Fruit fly (Drosophila melanogaster) whole organism, embryonic: ENCODE data around the gene Srrm234.

Experiments
- ATbp ChIP-seq: fragments of 200-800 bp; sonication (Bioruptor generic); optimal IDR thresholded peaks from 2 replicates; lab custom pipeline; 2017; ENCODE audit warnings: missing biosample characterization, mild to moderate bottlenecking, missing genetic modification characterization, missing genetic modification reagents
- Antp ChIP-seq: fragments of 200-800 bp; sonication (Bioruptor generic); optimal IDR thresholded peaks from 3 replicates; lab custom pipeline; 2016; ENCODE audit warnings: missing biosample characterization, missing genetic modification characterization
- Asciz ChIP-seq: fragments of 200-800 bp; sonication (Bioruptor generic); optimal IDR thresholded peaks from 2 replicates; lab custom pipeline; 2017; ENCODE audit warnings: missing biosample characterization, mild to moderate bottlenecking, missing genetic modification characterization, missing genetic modification reagents
- Bgb ChIP-seq: fragments of 200-800 bp; sonication (Bioruptor generic); IDR thresholded peaks from 2 replicates; pipeline ENCODE4 v1.3.6; 2022; ENCODE audit warnings: missing biosample characterization, missing genetic modification characterization; ENCODE audit not compliant: partially characterized antibody
- CG14441 ChIP-seq: fragments of 200-800 bp; sonication (Bioruptor generic); IDR thresholded peaks from 2 replicates; pipeline ENCODE4 v1.3.6; 2022; ENCODE audit warnings: missing biosample characterization, missing genetic modification characterization
- CG14965 ChIP-seq: fragments of 200-800 bp; sonication (Bioruptor generic); optimal IDR thresholded peaks from 2 replicates; lab custom pipeline; 2016; ENCODE audit warnings: missing biosample characterization, missing genetic modification characterization, borderline replicate concordance
- CG15696 ChIP-seq: fragments of 200-800 bp; sonication (Bioruptor generic); optimal IDR thresholded peaks from 2 replicates; lab custom pipeline; 2019; ENCODE audit warnings: missing biosample characterization, mild to moderate bottlenecking, missing genetic modification characterization, moderate library complexity
- CG1603 ChIP-seq: fragments of 200-800 bp; sonication (Bioruptor generic); optimal IDR thresholded peaks from 2 replicates; lab custom pipeline; 2019; ENCODE audit warnings: missing biosample characterization, mild to moderate bottlenecking, missing genetic modification characterization, moderate library complexity
- CG2875 ChIP-seq: fragments of 200-800 bp; sonication (Bioruptor generic); optimal IDR thresholded peaks from 2 replicates; lab custom pipeline; 2017; ENCODE audit warnings: missing biosample characterization, mild to moderate bottlenecking, missing genetic modification characterization, missing genetic modification reagents
- CG30020 ChIP-seq: fragments of 200-800 bp; optimal IDR thresholded peaks from 2 replicates; lab custom pipeline; 2019; ENCODE audit warnings: missing biosample characterization, mild to moderate bottlenecking, missing genetic modification characterization, moderate library complexity
- CG30431 ChIP-seq: fragments of 200-800 bp; sonication (Bioruptor generic); optimal IDR thresholded peaks from 2 replicates; lab custom pipeline; 2017; ENCODE audit warnings: missing biosample characterization, missing genetic modification characterization
- CG31388 ChIP-seq: fragments of 200-800 bp; sonication (Bioruptor generic); optimal IDR thresholded peaks from 2 replicates; lab custom pipeline; 2016; ENCODE audit warnings: missing biosample characterization, missing genetic modification characterization
- CG32532 ChIP-seq: fragments of 200-800 bp; sonication (Bioruptor generic); IDR thresholded peaks from 2 replicates; pipeline ENCODE4 v1.3.6; 2022; ENCODE audit warnings: missing biosample characterization, missing genetic modification characterization
- CG33213 ChIP-seq: fragments of 200-800 bp; sonication (Bioruptor generic); optimal IDR thresholded peaks from 3 replicates; lab custom pipeline; 2016; ENCODE audit warnings: missing biosample characterization, missing genetic modification characterization
- CG5953 ChIP-seq: fragments of 200-800 bp; sonication (Bioruptor generic); IDR thresholded peaks from 2 replicates; pipeline ENCODE4 v1.3.6; 2022; ENCODE audit warnings: missing biosample characterization, missing genetic modification characterization
- CG7928 ChIP-seq: fragments of 200-800 bp; sonication (Bioruptor generic); optimal IDR thresholded peaks from 2 replicates; lab custom pipeline; 2017; ENCODE audit warnings: missing biosample characterization, mild to moderate bottlenecking, missing genetic modification characterization
- CG8359 ChIP-seq: fragments of 200-800 bp; sonication (Bioruptor generic); optimal IDR thresholded peaks from 2 replicates; lab custom pipeline; 2017; ENCODE audit warnings: missing biosample characterization, mild to moderate bottlenecking, missing genetic modification characterization, borderline replicate concordance
- CG8388 ChIP-seq: fragments of 200-800 bp; sonication (Bioruptor generic); optimal IDR thresholded peaks from 2 replicates; lab custom pipeline; 2019; ENCODE audit warnings: missing biosample characterization, mild to moderate bottlenecking, missing genetic modification characterization, moderate library complexity
- Dbx ChIP-seq: fragments of 200-800 bp; sonication (Bioruptor generic); IDR thresholded peaks from 3 replicates; pipeline ENCODE4 v1.3.6; 2022; ENCODE audit warnings: missing biosample characterization, missing genetic modification characterization
- Eip74EF ChIP-seq, 2 experiments: fragments of 200-800 bp in 1 of 2; fragments of >200 bp in 1 of 2; sonication (Bioruptor generic) in 1 of 2; optimal IDR thresholded peaks; 2 replicates each; lab custom pipeline; 2017 to 2019; ENCODE audit warnings: missing biosample characterization in 2 of 2, missing genetic modification characterization in 2 of 2, mild to moderate bottlenecking in 1 of 2, moderate library complexity in 1 of 2
- Ets65A ChIP-seq: fragments of 200-800 bp; sonication (Bioruptor generic); peaks from one replicate; lab custom pipeline; 2016; ENCODE audit warnings: missing biosample characterization, missing genetic modification characterization
- Gug ChIP-seq: fragments of 200-800 bp; sonication (Bioruptor generic); IDR thresholded peaks from 4 replicates; pipeline ENCODE4 v1.3.6; 2022; ENCODE audit warnings: missing biosample characterization, missing genetic modification characterization
- Hr39 ChIP-seq: fragments of >200 bp; optimal IDR thresholded peaks from 2 replicates; lab custom pipeline; 2017
- Hsf ChIP-seq: fragments of 200-800 bp; sonication (Bioruptor generic); optimal IDR thresholded peaks from 3 replicates; lab custom pipeline; 2016; ENCODE audit warnings: missing biosample characterization, missing genetic modification characterization
- NC2α ChIP-seq: fragments of 200-800 bp; sonication (Bioruptor generic); optimal IDR thresholded peaks from 2 replicates; lab custom pipeline; 2016; ENCODE audit warnings: missing biosample characterization, missing genetic modification characterization
- Pdp1 ChIP-seq, 2 experiments: fragments of 200-800 bp; sonication (Bioruptor generic); optimal IDR thresholded peaks; 3 replicates each; lab custom pipeline; 2016; ENCODE audit warnings: missing biosample characterization in 2 of 2, missing genetic modification characterization in 2 of 2, mild to moderate bottlenecking in 1 of 2, moderate library complexity in 1 of 2
- Ssrp ChIP-seq: fragments of 200-800 bp; sonication (Bioruptor generic); optimal IDR thresholded peaks from 2 replicates; lab custom pipeline; 2018; ENCODE audit warnings: missing biosample characterization, mild to moderate bottlenecking, missing genetic modification characterization, moderate library complexity
- az2 ChIP-seq: fragments of 200-800 bp; sonication (Bioruptor generic); optimal IDR thresholded peaks from 3 replicates; lab custom pipeline; 2016; ENCODE audit warnings: missing biosample characterization, missing genetic modification characterization
- chm ChIP-seq: fragments of 200-800 bp; sonication (Bioruptor generic); IDR thresholded peaks from 2 replicates; pipeline ENCODE4 v1.3.6; 2022; ENCODE audit warnings: missing biosample characterization, missing genetic modification characterization
- crol ChIP-seq: fragments of 200-800 bp; sonication (Bioruptor generic); IDR thresholded peaks from 2 replicates; pipeline ENCODE4 v1.3.6; 2022; ENCODE audit warnings: missing biosample characterization, missing genetic modification characterization
- dan ChIP-seq: fragments of 200-800 bp; sonication (Bioruptor generic); IDR thresholded peaks from 2 replicates; pipeline ENCODE4 v1.3.6; 2022; ENCODE audit warnings: missing biosample characterization, missing genetic modification characterization
- danr ChIP-seq: fragments of 200-800 bp; sonication (Bioruptor generic); IDR thresholded peaks from 2 replicates; pipeline ENCODE4 v1.3.6; 2022; ENCODE audit warnings: missing biosample characterization, missing genetic modification characterization
- disco-r ChIP-seq: fragments of 200-800 bp; sonication (Bioruptor generic); optimal IDR thresholded peaks from 2 replicates; lab custom pipeline; 2016; ENCODE audit warnings: missing biosample characterization, missing genetic modification characterization
- ftz-f1 ChIP-seq: fragments of 200-800 bp; sonication (Bioruptor generic); optimal IDR thresholded peaks from 2 replicates; lab custom pipeline; 2016; ENCODE audit warnings: missing biosample characterization, missing genetic modification characterization
- hth ChIP-seq: fragments of >200 bp; optimal IDR thresholded peaks from 2 replicates; lab custom pipeline; 2017; ENCODE audit warnings: inconsistent platforms
- kni ChIP-seq: fragments of 200-800 bp; sonication (Bioruptor generic); optimal IDR thresholded peaks from 3 replicates; lab custom pipeline; 2017; ENCODE audit warnings: mild to moderate bottlenecking, missing biosample characterization, missing genetic modification reagents, missing genetic modification characterization
- lilli ChIP-seq: fragments of 200-800 bp; sonication (Bioruptor generic); optimal IDR thresholded peaks from 3 replicates; lab custom pipeline; 2016; ENCODE audit warnings: missing biosample characterization, missing genetic modification characterization
- lmd ChIP-seq: fragments of 200-800 bp; sonication (Bioruptor generic); IDR thresholded peaks from 2 replicates; pipeline ENCODE4 v1.3.6; 2022; ENCODE audit warnings: missing biosample characterization, missing genetic modification characterization
- lov ChIP-seq, 2 experiments: fragments of 200-800 bp in 1 of 2; fragments of >200 bp in 1 of 2; sonication (Bioruptor generic) in 1 of 2; IDR thresholded peaks in 1 of 2; optimal IDR thresholded peaks in 1 of 2; 2 replicates in 1 of 2; 3 replicates in 1 of 2; pipeline versions ENCODE4 v1.3.6 to Lab custom; 2017 to 2022; ENCODE audit warnings: missing biosample characterization in 1 of 2, missing genetic modification characterization in 1 of 2
- mirr ChIP-seq: fragments of 200-800 bp; sonication (Bioruptor generic); optimal IDR thresholded peaks from 3 replicates; lab custom pipeline; 2018; ENCODE audit warnings: missing biosample characterization, mild to moderate bottlenecking, missing genetic modification characterization
- otp ChIP-seq: fragments of 200-800 bp; sonication (Bioruptor generic); IDR thresholded peaks from 3 replicates; pipeline ENCODE4, ENCODE4 v1.3.6; 2022; ENCODE audit warnings: missing biosample characterization, missing genetic modification characterization
- psq ChIP-seq: fragments of 200-800 bp; sonication (Bioruptor generic); optimal IDR thresholded peaks from 2 replicates; lab custom pipeline; 2017; ENCODE audit warnings: missing biosample characterization, missing genetic modification characterization
- run ChIP-seq: fragments of 200-800 bp; sonication (Bioruptor generic); optimal IDR thresholded peaks from 3 replicates; lab custom pipeline; 2018; ENCODE audit warnings: missing biosample characterization, mild to moderate bottlenecking, missing genetic modification characterization
- slou ChIP-seq: fragments of 200-800 bp; sonication (Bioruptor generic); optimal IDR thresholded peaks from 3 replicates; lab custom pipeline; 2016; ENCODE audit warnings: missing biosample characterization, missing genetic modification characterization
- ssp ChIP-seq: fragments of 200-800 bp; sonication (Bioruptor generic); IDR thresholded peaks from 2 replicates; pipeline ENCODE4 v1.3.6; 2022; ENCODE audit warnings: missing biosample characterization, missing genetic modification characterization
- stwl ChIP-seq: fragments of 200-800 bp; sonication (Bioruptor generic); optimal IDR thresholded peaks from 3 replicates; lab custom pipeline; 2018; ENCODE audit warnings: missing biosample characterization, mild to moderate bottlenecking, missing genetic modification characterization, moderate library complexity
- tap ChIP-seq: fragments of 200-800 bp; optimal IDR thresholded peaks from 3 replicates; lab custom pipeline; 2019; ENCODE audit warnings: missing biosample characterization, mild to moderate bottlenecking, missing genetic modification characterization, moderate library complexity
- tio ChIP-seq: fragments of 200-800 bp; sonication (Bioruptor generic); optimal IDR thresholded peaks from 2 replicates; lab custom pipeline; 2017; ENCODE audit warnings: missing biosample characterization, missing genetic modification characterization, inconsistent platforms
- twi ChIP-seq: fragments of 200-800 bp; optimal IDR thresholded peaks from 2 replicates; lab custom pipeline; 2019; ENCODE audit warnings: missing biosample characterization, mild to moderate bottlenecking, missing genetic modification characterization, moderate library complexity
- wor ChIP-seq: fragments of 200-800 bp; sonication (Bioruptor generic); IDR thresholded peaks from 2 replicates; pipeline ENCODE4 v1.3.6; 2022; ENCODE audit warnings: missing biosample characterization, missing genetic modification characterization
- zen ChIP-seq: fragments of 200-800 bp; sonication (Bioruptor generic); optimal IDR thresholded peaks from 3 replicates; lab custom pipeline; 2018; ENCODE audit warnings: missing biosample characterization, mild to moderate bottlenecking, missing genetic modification characterization, moderate library complexity

The Srrm234 gene

dm6 chr3L:1702367-1702927 is 37.6 kb upstream of the Srrm234 start, which contains the start of gene CG13931 (continued):
- TF ChIP-seq stwl (tag; lab: Kevin White, UChicago) (no peak), tio (GFP tag; lab: Kevin White, UChicago) (peak; percentile 32), Bgb (GFP tag; lab: Robert Waterston, UW) (no peak), Dbx (no peak), CG33213 (GFP tag; lab: Kevin White, UChicago) (no peak), CG8359 (no peak), kni (no peak), CG15696 (tag; lab: Kevin White, UChicago) (peak; percentile 22), Asciz (GFP tag; lab: Kevin White, UChicago) (no peak), wor (GFP tag; lab: Robert Waterston, UW) (no peak), NC2α (GFP tag; lab: Kevin White, UChicago) (no peak), slou (no peak), zen (peak; percentile 48), Ets65A (GFP tag; lab: Kevin White, UChicago) (peak; percentile 95), CG31388 (GFP tag; lab: Kevin White, UChicago) (no peak), crol (GFP tag; lab: Robert Waterston, UW) (no peak), ftz-f1 (GFP tag; lab: Kevin White, UChicago) (no peak), ATbp (GFP tag; lab: Kevin White, UChicago) (peak; percentile 1), lov (optimal IDR thresholded peaks at IDR 0.05; lab: Kevin White, UChicago) (no peak), lov (GFP tag; IDR thresholded peaks at IDR 0.05; lab: Robert Waterston, UW) (no peak), Hr39 (lab: Kevin White, UChicago) (no peak), hth (lab: Kevin White, UChicago) (no peak), psq (no peak), ssp (GFP tag; lab: Robert Waterston, UW) (no peak), Hsf (GFP tag; lab: Kevin White, UChicago) (peak; percentile 8), CG14965 (GFP tag; lab: Kevin White, UChicago) (no peak), disco-r (GFP tag; lab: Kevin White, UChicago) (no peak), CG7928 (no peak), Antp (GFP tag; lab: Kevin White, UChicago) (no peak), lmd (peak; percentile 33), CG8388 (GFP tag; lab: Kevin White, UChicago) (peak; percentile 29), chm (GFP tag; lab: Robert Waterston, UW) (no peak), Gug (peak; percentile 20; the same call in 1 of the 4 replicates), Eip74EF (GFP tag; optimal IDR thresholded peaks at IDR 0.05; lab: Kevin White, UChicago) (no peak), tap (tag; lab: Kevin White, UChicago) (no peak), CG5953 (no peak), dan (no peak), CG1603 (tag; lab: Kevin White, UChicago) (peak; percentile 73), mirr (GFP tag; lab: Kevin White, UChicago) (no peak), otp (GFP tag; lab: Robert Waterston, UW) (no peak), Ssrp (tag; lab: Kevin White, UChicago) (peak; percentile 23), CG30020 (tag; lab: Kevin White, UChicago) (no peak), danr (GFP tag; lab: Robert Waterston, UW) (peak; percentile 13; the same call in 1 of the 2 replicates), CG32532 (0 out of 2 replicates have a peak, but pooled peaks have one; percentile 18), twi (tag; lab: Kevin White, UChicago) (no peak), CG30431 (GFP tag; lab: Kevin White, UChicago) (no peak), az2 (GFP tag; lab: Kevin White, UChicago) (peak; percentile 12), lilli (GFP tag; lab: Kevin White, UChicago) (no peak), CG14441 (GFP tag; lab: Robert Waterston, UW) (0 out of 2 replicates have a peak, but pooled peaks have one; percentile 31), CG2875 (no peak), run (tag; lab: Kevin White, UChicago) (no peak), Pdp1 (GFP tag; optimal IDR thresholded peaks at IDR 0.05; lab: Kevin White, UChicago) (peak in 1 of 2 experiments; percentile 17)
